Worm (Caenorhabditis elegans): ENCODE measurements around the gene kin-15.

The kin-15 gene

DNA sequence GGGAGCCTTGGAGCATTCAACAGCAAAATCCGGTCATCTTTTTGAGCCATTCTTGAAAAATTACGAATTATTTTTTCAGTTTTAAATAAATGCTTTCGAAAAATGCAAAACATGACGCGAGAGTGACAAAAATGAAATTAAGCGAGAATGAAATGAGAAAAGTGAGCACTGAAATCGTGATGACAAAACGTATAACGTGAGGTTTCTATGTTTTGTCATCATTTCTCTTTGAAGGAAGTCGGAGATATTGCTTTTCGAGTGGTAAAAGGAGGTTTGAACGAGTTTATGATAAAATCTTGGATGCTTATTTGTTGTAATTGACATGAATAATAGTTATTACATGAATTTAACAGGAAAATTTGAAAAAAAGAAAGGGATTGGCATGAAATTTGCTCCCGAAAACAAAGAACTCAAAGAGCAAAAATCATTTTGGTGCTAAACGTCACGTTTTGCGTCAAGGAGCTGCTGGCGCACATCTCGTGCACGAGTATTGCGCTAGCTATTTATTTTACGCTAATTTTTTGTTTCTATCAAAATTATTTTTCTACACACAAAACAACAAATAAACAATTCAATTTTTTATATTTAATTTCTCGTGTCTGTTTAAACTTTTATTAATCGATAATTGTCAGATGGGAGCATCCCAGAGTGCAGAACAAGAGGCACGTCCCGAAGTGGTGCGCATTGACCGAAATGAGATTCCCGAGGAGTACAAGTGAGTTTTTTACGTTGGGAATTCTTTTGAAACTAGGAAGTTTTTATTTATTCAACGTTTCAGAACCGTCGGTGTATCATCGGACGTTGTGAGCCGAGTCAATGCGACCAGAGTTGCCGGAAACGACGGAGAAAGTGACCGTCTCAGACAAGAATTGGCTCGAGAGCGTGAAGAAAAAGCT lies 16.9 kb downstream of the kin-15 start, which contains the start of the genes gss-1 and chch-3 (continued):
- TF ChIP-seq nhr-6 (tag; optimal IDR thresholded peaks at IDR 0.05), result no peak
- TF ChIP-seq R02D3.7 (tag; optimal IDR thresholded peaks at IDR 0.05), result no peak
- peak; percentile 65 for TF ChIP-seq sma-9 (GFP tag; optimal IDR thresholded peaks at IDR 0.05)
- TF ChIP-seq sma-9 (tag; optimal IDR thresholded peaks at IDR 0.05), result no peak
- peak; percentile 69 for TF ChIP-seq gmeb-1 (tag; optimal IDR thresholded peaks at IDR 0.05)
- no peak for TF ChIP-seq dmd-4 (tag; optimal IDR thresholded peaks at IDR 0.05)
- peak; percentile 63 for TF ChIP-seq fos-1 (tag; optimal IDR thresholded peaks at IDR 0.05)
- TF ChIP-seq ztf-4 (tag; optimal IDR thresholded peaks at IDR 0.05), result no peak
- TF ChIP-seq unc-39 (tag; optimal IDR thresholded peaks at IDR 0.05), result no peak
- TF ChIP-seq alr-1 (tag; optimal IDR thresholded peaks at IDR 0.05), result no peak
- no peak for TF ChIP-seq zag-1 (tag; optimal IDR thresholded peaks at IDR 0.05)
- TF ChIP-seq unc-55 (GFP tag; optimal IDR thresholded peaks at IDR 0.05), result peak; percentile 75
- peak; percentile 25 for TF ChIP-seq mab-5 (tag; optimal IDR thresholded peaks at IDR 0.05)
- no peak for TF ChIP-seq lin-39 (tag; optimal IDR thresholded peaks at IDR 0.05)
- TF ChIP-seq nhr-23 (tag; optimal IDR thresholded peaks at IDR 0.05), result no peak
- TF ChIP-seq lsy-2 (tag; optimal IDR thresholded peaks at IDR 0.05), result peak; percentile 56 to 85
- TF ChIP-seq nhr-10 (tag; optimal IDR thresholded peaks at IDR 0.05), result no peak
- peak; percentile 85 for TF ChIP-seq C34F6.9 (tag; optimal IDR thresholded peaks at IDR 0.05)

ce11 chrII:9412086-9412608 lies 21.4 kb downstream of the kin-15 start, which contains the start of gene arrd-3:
arrd-3 (plus strand) TSS chrII:9412558.
- TF ChIP-seq ama-1 (optimal IDR thresholded peaks at IDR 0.05), result no peak
- peak; percentile 94 for TF ChIP-seq fos-1 (tag; optimal IDR thresholded peaks at IDR 0.05)
- no peak for TF ChIP-seq crh-2 (tag; optimal IDR thresholded peaks at IDR 0.05)
- peak; percentile 18 for TF ChIP-seq sma-9 (GFP tag; optimal IDR thresholded peaks at IDR 0.05)
- TF ChIP-seq sma-9 (tag; optimal IDR thresholded peaks at IDR 0.05), result no peak
- peak; percentile 7 for TF ChIP-seq gmeb-1 (tag; optimal IDR thresholded peaks at IDR 0.05)
- TF ChIP-seq snpc-4 (tag; optimal IDR thresholded peaks at IDR 0.05), result no peak
- TF ChIP-seq blmp-1 (tag; optimal IDR thresholded peaks at IDR 0.05; ENCODE audit: insufficient read depth), result no peak
- no peak for TF ChIP-seq dmd-4 (tag; optimal IDR thresholded peaks at IDR 0.05)
- TF ChIP-seq egl-27 (tag; optimal IDR thresholded peaks at IDR 0.05), result no peak
- no peak for TF ChIP-seq zag-1 (tag; optimal IDR thresholded peaks at IDR 0.05)
- TF ChIP-seq nhr-6 (tag; optimal IDR thresholded peaks at IDR 0.05), result no peak
- TF ChIP-seq mdl-1 (tag; optimal IDR thresholded peaks at IDR 0.05), result no peak
- no peak for TF ChIP-seq lsy-2 (tag; optimal IDR thresholded peaks at IDR 0.05)
- TF ChIP-seq R02D3.7 (tag; optimal IDR thresholded peaks at IDR 0.05), result no peak
- TF ChIP-seq ztf-1 (GFP tag; conservative IDR thresholded peaks at IDR 0.05), result no peak

ce11 chrII:9411497-9411896 lies 22.0 kb downstream of the kin-15 start, which contains the start of gene M176.9:
M176.9 (minus strand) TSS chrII:9411597.
- no peak for TF ChIP-seq sma-3 (GFP tag; optimal IDR thresholded peaks at IDR 0.05)
- TF ChIP-seq C34F6.9 (tag; optimal IDR thresholded peaks at IDR 0.05), result no peak
- TF ChIP-seq alr-1 (tag; optimal IDR thresholded peaks at IDR 0.05), result no peak
- TF ChIP-seq aly-2 (tag; optimal IDR thresholded peaks at IDR 0.05), result no peak
- no peak for TF ChIP-seq lin-13 (GFP tag; optimal IDR thresholded peaks at IDR 0.05)

DNA sequence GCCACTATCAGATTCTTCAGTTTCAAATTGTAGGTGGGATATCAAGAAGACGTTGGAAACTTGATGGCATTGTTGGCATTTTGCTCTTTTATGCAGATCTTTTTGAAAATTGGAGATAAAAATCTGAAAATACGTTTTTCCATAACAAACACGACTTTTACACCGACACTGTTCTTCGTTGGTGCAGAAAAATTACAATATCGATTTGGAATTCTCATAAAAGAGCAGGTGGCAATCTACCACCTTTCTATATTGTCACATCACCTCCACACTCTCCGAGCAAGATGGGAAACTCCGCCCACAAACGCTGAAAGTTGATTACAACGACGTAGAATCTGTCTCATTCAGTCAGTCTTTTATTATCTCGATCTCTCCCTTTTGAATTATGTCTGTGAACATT lies 26.0 kb downstream of the kin-15 start, which contains the start of gene arrd-2:
Gene arrd-2 (plus strand): TSS at position 301 of the 400 bp plus-strand sequence.
- TF ChIP-seq nhr-77 (tag; optimal IDR thresholded peaks at IDR 0.05), result no peak
- TF ChIP-seq nhr-237 (tag; optimal IDR thresholded peaks at IDR 0.05), result no peak

DNA sequence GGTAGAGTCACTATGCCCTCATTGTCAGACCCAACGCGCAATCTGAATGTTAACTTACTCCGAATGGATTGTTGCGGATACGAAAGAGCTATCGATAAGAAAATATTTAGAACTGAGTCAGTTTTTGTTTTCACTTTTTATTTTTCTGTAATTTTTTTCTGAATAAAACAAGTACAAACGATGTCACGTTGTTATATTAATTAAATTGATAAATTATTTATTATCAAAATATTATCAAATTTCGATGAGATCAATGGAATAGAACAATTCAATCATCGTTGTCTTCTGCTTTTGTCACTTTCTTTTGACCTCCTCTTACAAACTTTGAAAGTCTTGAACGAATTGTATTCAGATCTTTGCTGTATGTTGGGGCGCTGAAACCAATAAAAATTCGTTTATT lies 26.5 kb downstream of the kin-15 start, which contains the start of gene mpz-6:
Gene mpz-6 (minus strand): TSS at position 101 of the 400 bp plus-strand sequence.
- no peak for TF ChIP-seq nhr-129 (tag; optimal IDR thresholded peaks at IDR 0.05)
- no peak for TF ChIP-seq egl-27 (tag; optimal IDR thresholded peaks at IDR 0.05)
- no peak for TF ChIP-seq Y55F3AM.14 (GFP tag; optimal IDR thresholded peaks at IDR 0.05)
- no peak for TF ChIP-seq ama-1 (optimal IDR thresholded peaks at IDR 0.05)
- TF ChIP-seq lin-13 (GFP tag; optimal IDR thresholded peaks at IDR 0.05), result no peak
- no peak for TF ChIP-seq aly-2 (tag; optimal IDR thresholded peaks at IDR 0.05)
- no peak for TF ChIP-seq unc-55 (GFP tag; optimal IDR thresholded peaks at IDR 0.05)
- TF ChIP-seq R02D3.7 (tag; optimal IDR thresholded peaks at IDR 0.05), result no peak
- no peak for TF ChIP-seq gmeb-1 (tag; optimal IDR thresholded peaks at IDR 0.05)
- TF ChIP-seq crh-2 (tag; optimal IDR thresholded peaks at IDR 0.05), result no peak
- no peak for TF ChIP-seq sem-4 (tag; optimal IDR thresholded peaks at IDR 0.05)
- TF ChIP-seq mab-5 (tag; optimal IDR thresholded peaks at IDR 0.05), result no peak
- TF ChIP-seq ceh-16 (tag; optimal IDR thresholded peaks at IDR 0.05), result no peak
- TF ChIP-seq mbf-1 (tag; optimal IDR thresholded peaks at IDR 0.05), result no peak
- no peak for TF ChIP-seq ztf-11 (tag; optimal IDR thresholded peaks at IDR 0.05)
- no peak for TF ChIP-seq ztf-4 (tag; optimal IDR thresholded peaks at IDR 0.05)
- no peak for TF ChIP-seq ZK546.5 (tag; optimal IDR thresholded peaks at IDR 0.05)
- no peak for TF ChIP-seq nhr-21 (tag; optimal IDR thresholded peaks at IDR 0.05)
- no peak for TF ChIP-seq lsy-2 (tag; optimal IDR thresholded peaks at IDR 0.05)
- TF ChIP-seq mdl-1 (tag; optimal IDR thresholded peaks at IDR 0.05), result no peak
